Worm (Caenorhabditis elegans): Measurements from ENCODE around the gene dbt-1.

The dbt-1 gene

DNA sequence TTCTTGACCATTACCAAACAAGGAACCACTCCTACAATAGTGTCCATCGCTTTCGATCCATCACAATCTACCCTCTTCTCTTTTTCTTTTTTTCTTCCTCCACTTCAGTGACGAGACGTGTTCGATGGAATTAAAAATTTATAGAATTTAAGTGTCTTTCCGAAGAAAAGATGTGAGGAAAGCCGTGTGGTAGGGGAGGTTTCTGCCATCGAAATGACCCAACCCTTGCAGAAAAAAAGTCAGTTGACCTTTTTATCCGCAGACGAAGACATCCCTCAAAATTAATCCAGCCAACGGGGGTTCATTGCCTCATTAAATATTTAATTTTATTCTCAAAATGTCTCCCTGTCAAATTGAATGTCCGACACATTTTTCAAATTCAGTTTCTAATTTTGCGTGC, 10.5 kb upstream of the dbt-1 start:
- TF ChIP-seq aha-1 (tag) (peak; percentile 85), hif-1 (tag; optimal IDR thresholded peaks at IDR 0.05) (no peak)

DNA sequence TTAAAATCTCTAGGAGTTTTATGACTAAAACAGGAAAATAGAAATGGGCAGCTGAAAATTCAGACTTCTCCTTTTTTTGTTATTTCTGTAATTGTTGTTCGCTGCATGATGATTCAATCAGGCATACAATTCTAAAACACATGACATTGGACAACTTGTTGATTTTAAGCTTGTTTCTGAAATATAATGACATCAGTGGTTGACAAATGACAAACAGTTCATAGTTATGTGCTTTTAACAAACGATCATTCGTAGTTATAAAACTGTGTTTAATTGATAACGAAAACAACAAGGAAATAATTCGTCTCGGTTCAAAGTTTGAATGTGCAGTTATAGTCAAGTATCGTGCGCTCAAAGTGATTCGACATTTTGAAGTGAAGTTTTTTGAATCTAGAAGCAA, 3.3 kb upstream of the dbt-1 start:
- no peak for TF ChIP-seq egl-27 (tag; optimal IDR thresholded peaks at IDR 0.05)
- no peak for TF ChIP-seq dpl-1 (GFP tag; optimal IDR thresholded peaks at IDR 0.05)
- no peak for TF ChIP-seq tra-1 (GFP tag; IDR thresholded peaks at IDR 0.05)
- no peak for TF ChIP-seq spr-1 (tag; optimal IDR thresholded peaks at IDR 0.05)
- no peak for TF ChIP-seq madf-9 (GFP tag; conservative IDR thresholded peaks at IDR 0.05)
- peak; percentile 59 for TF ChIP-seq dve-1 (tag; optimal IDR thresholded peaks at IDR 0.05; ENCODE audit: insufficient read depth)
- TF ChIP-seq daf-12 (tag; optimal IDR thresholded peaks at IDR 0.05), result no peak
- no peak for TF ChIP-seq nhr-25 (tag; optimal IDR thresholded peaks at IDR 0.05; ENCODE audit: borderline replicate concordance, insufficient read depth)
- TF ChIP-seq nhr-237 (tag; optimal IDR thresholded peaks at IDR 0.05), result no peak
- TF ChIP-seq F44E2.7 (GFP tag; IDR thresholded peaks at IDR 0.05), result no peak
- no peak for TF ChIP-seq unc-39 (tag; optimal IDR thresholded peaks at IDR 0.05)
- no peak for TF ChIP-seq F49E8.2 (tag; optimal IDR thresholded peaks at IDR 0.05; ENCODE audit: borderline replicate concordance)
- no peak for TF ChIP-seq daf-16 (GFP tag; optimal IDR thresholded peaks at IDR 0.05)
- peak; percentile 89 for TF ChIP-seq daf-16 (tag; optimal IDR thresholded peaks at IDR 0.05)
- TF ChIP-seq Y75B8A.6 (GFP tag; IDR thresholded peaks at IDR 0.05), result no peak
- TF ChIP-seq vab-7 (GFP tag; IDR thresholded peaks at IDR 0.05), result no peak
- TF ChIP-seq lir-3 (tag; optimal IDR thresholded peaks at IDR 0.05), result no peak
- no peak for TF ChIP-seq ceh-82 (tag; optimal IDR thresholded peaks at IDR 0.05)

- no peak for TF ChIP-seq mdt-29 (GFP tag; IDR thresholded peaks at IDR 0.05)
- TF ChIP-seq ZK546.5 (tag; optimal IDR thresholded peaks at IDR 0.05), result no peak
- no peak for TF ChIP-seq dpl-1 (GFP tag; optimal IDR thresholded peaks at IDR 0.05)
- no peak for TF ChIP-seq hif-1 (tag; optimal IDR thresholded peaks at IDR 0.05)
- peak; percentile 38 for TF ChIP-seq nhr-28 (tag; optimal IDR thresholded peaks at IDR 0.05)
Measured at ce11 chrII:7946830-7947425, 1.9 kb upstream of the dbt-1 start, which contains the start of gene ZK669.5. Gene ZK669.5 (minus strand): TSS chrII:7946880.

- TF ChIP-seq duxl-1 (tag; optimal IDR thresholded peaks at IDR 0.05; ENCODE audit: poor library complexity), result no peak
- TF ChIP-seq ZK546.5 (tag; optimal IDR thresholded peaks at IDR 0.05), result no peak
- TF ChIP-seq lin-38 (GFP tag; IDR thresholded peaks at IDR 0.05), result no peak
- TF ChIP-seq php-3 (GFP tag; IDR thresholded peaks at IDR 0.05), result peak; percentile 62; the same call in 1 of the 2 replicates
- TF ChIP-seq hlh-30 (tag; optimal IDR thresholded peaks at IDR 0.05; ENCODE audit: insufficient read depth), result peak; percentile 61
- no peak for TF ChIP-seq lin-13 (GFP tag; optimal IDR thresholded peaks at IDR 0.05)
- TF ChIP-seq nhr-11 (tag; optimal IDR thresholded peaks at IDR 0.05), result no peak
- TF ChIP-seq nhr-77 (tag; optimal IDR thresholded peaks at IDR 0.05), result no peak
- no peak for TF ChIP-seq dmd-8 (GFP tag; IDR thresholded peaks at IDR 0.05)
- no peak for TF ChIP-seq mdt-29 (GFP tag; IDR thresholded peaks at IDR 0.05)
- TF ChIP-seq daf-16 (GFP tag; optimal IDR thresholded peaks at IDR 0.05), result no peak
- peak; percentile 39 for TF ChIP-seq daf-16 (tag; optimal IDR thresholded peaks at IDR 0.05)
- no peak for TF ChIP-seq R02D3.7 (tag; optimal IDR thresholded peaks at IDR 0.05)
- TF ChIP-seq daf-8 (GFP tag; IDR thresholded peaks at IDR 0.05), result no peak
- TF ChIP-seq ces-1 (GFP tag; optimal IDR thresholded peaks at IDR 0.05), result no peak
- no peak for TF ChIP-seq snpc-4 (tag; optimal IDR thresholded peaks at IDR 0.05)
- no peak for TF ChIP-seq lin-1 (GFP tag; IDR thresholded peaks at IDR 0.05)
- TF ChIP-seq nhr-48 (tag; optimal IDR thresholded peaks at IDR 0.05), result peak; percentile 73
- no peak for TF ChIP-seq tra-1 (GFP tag; IDR thresholded peaks at IDR 0.05)
- no peak for TF ChIP-seq rbr-2 (tag; optimal IDR thresholded peaks at IDR 0.05)
- peak; percentile 75 for TF ChIP-seq dmd-6 (GFP tag; IDR thresholded peaks at IDR 0.05)
- TF ChIP-seq hlh-11 (tag; optimal IDR thresholded peaks at IDR 0.05), result peak; percentile 77
- peak; percentile 15 for TF ChIP-seq mes-2 (tag; optimal IDR thresholded peaks at IDR 0.05; ENCODE audit: poor library complexity, severe bottlenecking)
- no peak for TF ChIP-seq gei-8 (GFP tag; optimal IDR thresholded peaks at IDR 0.05)
- no peak for TF ChIP-seq nhr-10 (tag; optimal IDR thresholded peaks at IDR 0.05)
- no peak for TF ChIP-seq ceh-20 (GFP tag; IDR thresholded peaks at IDR 0.05)
- no peak for TF ChIP-seq sdz-12 (GFP tag; optimal IDR thresholded peaks at IDR 0.05)
- TF ChIP-seq mxl-3 (GFP tag; optimal IDR thresholded peaks at IDR 0.05), result peak; percentile 61
Measured at ce11 chrII:7944333-7944744, 667 bp downstream of the dbt-1 start.
